Fruit fly (Drosophila melanogaster) whole organism, embryonic: ENCODE results near the gene Srrm234.

Source experiments
- Atf-2 ChIP-seq: fragments of 200-800 bp; sonication (Bioruptor generic); optimal IDR thresholded peaks from 2 replicates; lab custom pipeline; 2016; ENCODE audit warnings: missing biosample characterization, missing genetic modification characterization
- Atf6 ChIP-seq: fragments of 200-800 bp; sonication (Bioruptor generic); IDR thresholded peaks from 2 replicates; pipeline ENCODE4 v1.3.6; 2022; ENCODE audit warnings: missing biosample characterization, missing genetic modification characterization
- CG10147 ChIP-seq: fragments of 200-800 bp; sonication (Bioruptor generic); optimal IDR thresholded peaks from 2 replicates; lab custom pipeline; 2019; ENCODE audit warnings: missing biosample characterization, mild to moderate bottlenecking, missing genetic modification characterization, moderate library complexity
- CG10462 ChIP-seq: fragments of 200-800 bp; sonication (Bioruptor generic); optimal IDR thresholded peaks from 2 replicates; lab custom pipeline; 2016; ENCODE audit warnings: missing biosample characterization, missing genetic modification characterization
- CG10959 ChIP-seq: fragments of 200-800 bp; sonication (Bioruptor generic); IDR thresholded peaks from 2 replicates; pipeline ENCODE4 v1.3.6; 2022; ENCODE audit warnings: missing biosample characterization, missing genetic modification characterization
- CG12236 ChIP-seq: fragments of 200-800 bp; sonication (Bioruptor generic); optimal IDR thresholded peaks from 2 replicates; lab custom pipeline; 2016; ENCODE audit warnings: missing biosample characterization, missing genetic modification characterization
- CG12769 ChIP-seq: fragments of 200-800 bp; sonication (Bioruptor generic); optimal IDR thresholded peaks from 2 replicates; lab custom pipeline; 2019; ENCODE audit warnings: missing biosample characterization, mild to moderate bottlenecking, missing genetic modification characterization, moderate library complexity
- CG14014 ChIP-seq: fragments of 200-800 bp; sonication (Bioruptor generic); IDR thresholded peaks from 2 replicates; pipeline ENCODE4 v1.3.6; 2022; ENCODE audit warnings: missing biosample characterization, missing genetic modification characterization
- CG14441 ChIP-seq: fragments of 200-800 bp; sonication (Bioruptor generic); IDR thresholded peaks from 2 replicates; pipeline ENCODE4 v1.3.6; 2022; ENCODE audit warnings: missing biosample characterization, missing genetic modification characterization
- CG16815 ChIP-seq: fragments of 200-800 bp; sonication (Bioruptor generic); optimal IDR thresholded peaks from 3 replicates; lab custom pipeline; 2017; ENCODE audit warnings: missing biosample characterization, mild to moderate bottlenecking, missing genetic modification characterization
- CG17328 ChIP-seq: fragments of 200-800 bp; sonication (Bioruptor generic); IDR thresholded peaks from 2 replicates; pipeline ENCODE4 v1.3.6; 2022; ENCODE audit warnings: missing biosample characterization, missing genetic modification characterization
- CG17359 ChIP-seq: fragments of 200-800 bp; sonication (Bioruptor generic); optimal IDR thresholded peaks from 3 replicates; lab custom pipeline; 2018; ENCODE audit warnings: missing biosample characterization, mild to moderate bottlenecking, missing genetic modification characterization, moderate library complexity
- CG17912 ChIP-seq: fragments of 200-800 bp; sonication (Bioruptor generic); optimal IDR thresholded peaks from 2 replicates; lab custom pipeline; 2018; ENCODE audit warnings: missing biosample characterization, mild to moderate bottlenecking, missing genetic modification characterization
- CG2202 ChIP-seq: fragments of 200-800 bp; sonication (Bioruptor generic); optimal IDR thresholded peaks from 2 replicates; lab custom pipeline; 2018; ENCODE audit warnings: missing biosample characterization, mild to moderate bottlenecking, missing genetic modification characterization
- CG30020 ChIP-seq: fragments of 200-800 bp; optimal IDR thresholded peaks from 2 replicates; lab custom pipeline; 2019; ENCODE audit warnings: missing biosample characterization, mild to moderate bottlenecking, missing genetic modification characterization, moderate library complexity
- CG30403 ChIP-seq: fragments of 200-800 bp; sonication (Bioruptor generic); optimal IDR thresholded peaks from 3 replicates; lab custom pipeline; 2016; ENCODE audit warnings: missing biosample characterization, missing genetic modification characterization
- CG3847 ChIP-seq: fragments of 200-800 bp; sonication (Bioruptor generic); IDR thresholded peaks from 2 replicates; pipeline ENCODE4 v1.3.6; 2022; ENCODE audit warnings: missing biosample characterization, missing genetic modification characterization
- CG4617 ChIP-seq: fragments of 200-800 bp; sonication (Bioruptor generic); optimal IDR thresholded peaks from 3 replicates; lab custom pipeline; 2016; ENCODE audit warnings: missing biosample characterization, missing genetic modification characterization, borderline replicate concordance
- CG4820 ChIP-seq: fragments of 200-800 bp; sonication (Bioruptor generic); optimal IDR thresholded peaks from 3 replicates; lab custom pipeline; 2016; ENCODE audit warnings: missing biosample characterization, missing genetic modification characterization
- CG5245 ChIP-seq: fragments of 200-800 bp; sonication (Bioruptor generic); optimal IDR thresholded peaks from 3 replicates; lab custom pipeline; 2016; ENCODE audit warnings: missing biosample characterization, missing genetic modification characterization
- CG8924 ChIP-seq: fragments of 200-800 bp; optimal IDR thresholded peaks from 3 replicates; lab custom pipeline; 2019; ENCODE audit warnings: missing biosample characterization, mild to moderate bottlenecking, missing genetic modification characterization, moderate library complexity
- CG9876 ChIP-seq: fragments of 200-800 bp; sonication (Bioruptor generic); optimal IDR thresholded peaks from 2 replicates; lab custom pipeline; 2016; ENCODE audit warnings: missing biosample characterization, missing genetic modification characterization
- CTCF ChIP-seq: fragments of 200-800 bp; sonication (Bioruptor generic); optimal IDR thresholded peaks from 2 replicates; lab custom pipeline; 2017; ENCODE audit warnings: missing biosample characterization, mild to moderate bottlenecking, missing genetic modification characterization, moderate library complexity
- CoRest ChIP-seq: fragments of 200-800 bp; sonication (Bioruptor generic); optimal IDR thresholded peaks from 3 replicates; lab custom pipeline; 2018; ENCODE audit warnings: missing biosample characterization, mild to moderate bottlenecking, missing genetic modification characterization, moderate library complexity
- NfI ChIP-seq: fragments of 200-800 bp; sonication (Bioruptor generic); optimal IDR thresholded peaks from 3 replicates; lab custom pipeline; 2018; ENCODE audit warnings: missing biosample characterization, mild to moderate bottlenecking, missing genetic modification characterization, moderate library complexity
- Ravus ChIP-seq: fragments of 200-800 bp; sonication (Bioruptor generic); IDR thresholded peaks from 2 replicates; pipeline ENCODE4 v1.3.6; 2022; ENCODE audit warnings: missing biosample characterization, missing genetic modification characterization
- Rfx ChIP-seq: fragments of 200-800 bp; sonication (Bioruptor generic); IDR thresholded peaks from 2 replicates; pipeline ENCODE4 v1.3.6; 2022; ENCODE audit warnings: missing biosample characterization, missing genetic modification characterization
- Scr ChIP-seq: fragments of 200-800 bp; sonication (Bioruptor generic); IDR thresholded peaks from 2 replicates; pipeline ENCODE4 v1.3.6; 2022; ENCODE audit warnings: missing biosample characterization, missing genetic modification characterization; ENCODE audit not compliant: partially characterized antibody
- ato ChIP-seq: fragments of 200-800 bp; sonication (Bioruptor generic); IDR thresholded peaks from 2 replicates; pipeline ENCODE4 v1.3.6; 2022; ENCODE audit warnings: missing biosample characterization, missing genetic modification characterization; ENCODE audit not compliant: partially characterized antibody
- az2 ChIP-seq: fragments of 200-800 bp; sonication (Bioruptor generic); optimal IDR thresholded peaks from 3 replicates; lab custom pipeline; 2016; ENCODE audit warnings: missing biosample characterization, missing genetic modification characterization
- bsh ChIP-seq, 2 experiments: fragments of 200-800 bp; sonication (Bioruptor generic); optimal IDR thresholded peaks; 2 replicates each; lab custom pipeline; 2017 to 2018; ENCODE audit warnings: mild to moderate bottlenecking in 2 of 2, missing biosample characterization in 2 of 2, missing genetic modification characterization in 2 of 2, moderate library complexity in 1 of 2
- corto ChIP-seq: fragments of 200-800 bp; sonication (Bioruptor generic); optimal IDR thresholded peaks from 2 replicates; lab custom pipeline; 2016; ENCODE audit warnings: missing biosample characterization, mild to moderate bottlenecking, missing genetic modification characterization, moderate library complexity
- crp ChIP-seq, 2 experiments: fragments of 200-800 bp; sonication (Bioruptor generic); optimal IDR thresholded peaks; 2 replicates in 1 of 2; 3 replicates in 1 of 2; lab custom pipeline; 2017; ENCODE audit warnings: missing biosample characterization in 2 of 2, missing genetic modification characterization in 2 of 2, mild to moderate bottlenecking in 1 of 2, moderate library complexity in 1 of 2
- dan ChIP-seq: fragments of 200-800 bp; sonication (Bioruptor generic); IDR thresholded peaks from 2 replicates; pipeline ENCODE4 v1.3.6; 2022; ENCODE audit warnings: missing biosample characterization, missing genetic modification characterization
- danr ChIP-seq: fragments of 200-800 bp; sonication (Bioruptor generic); IDR thresholded peaks from 2 replicates; pipeline ENCODE4 v1.3.6; 2022; ENCODE audit warnings: missing biosample characterization, missing genetic modification characterization
- ems ChIP-seq: fragments of 200-800 bp; sonication (Bioruptor generic); optimal IDR thresholded peaks from 3 replicates; lab custom pipeline; 2016; ENCODE audit warnings: missing biosample characterization, missing genetic modification characterization
- eve ChIP-seq, 2 experiments: fragments of >200 bp; optimal IDR thresholded peaks; 2 replicates each; lab custom pipeline; 2017; ENCODE audit warnings: missing biosample characterization in 2 of 2, missing genetic modification characterization in 2 of 2
- gem ChIP-seq: fragments of 200-800 bp; sonication (Bioruptor generic); optimal IDR thresholded peaks from 2 replicates; lab custom pipeline; 2019; ENCODE audit warnings: missing biosample characterization, mild to moderate bottlenecking, missing genetic modification characterization, moderate library complexity
- hth ChIP-seq: fragments of >200 bp; optimal IDR thresholded peaks from 2 replicates; lab custom pipeline; 2017; ENCODE audit warnings: inconsistent platforms
- kah ChIP-seq: fragments of 200-800 bp; sonication (Bioruptor generic); optimal IDR thresholded peaks from 2 replicates; lab custom pipeline; 2018; ENCODE audit warnings: missing biosample characterization, mild to moderate bottlenecking, missing genetic modification characterization
- ken ChIP-seq: fragments of 200-800 bp; sonication (Bioruptor generic); IDR thresholded peaks from 3 replicates; pipeline ENCODE4 v1.3.6; 2022; ENCODE audit warnings: missing biosample characterization, missing genetic modification characterization
- lmd ChIP-seq: fragments of 200-800 bp; sonication (Bioruptor generic); IDR thresholded peaks from 2 replicates; pipeline ENCODE4 v1.3.6; 2022; ENCODE audit warnings: missing biosample characterization, missing genetic modification characterization
- mirr ChIP-seq: fragments of 200-800 bp; sonication (Bioruptor generic); optimal IDR thresholded peaks from 3 replicates; lab custom pipeline; 2018; ENCODE audit warnings: missing biosample characterization, mild to moderate bottlenecking, missing genetic modification characterization
- nmo ChIP-seq: fragments of 200-800 bp; sonication (Bioruptor generic); optimal IDR thresholded peaks from 2 replicates; lab custom pipeline; 2018; ENCODE audit warnings: missing biosample characterization, mild to moderate bottlenecking, missing genetic modification characterization, moderate library complexity
- sc ChIP-seq, 3 experiments: fragments of >200 bp in 2 of 3; fragments of 200-800 bp in 1 of 3; sonication (Bioruptor generic) in 1 of 3; optimal IDR thresholded peaks; 2 replicates in 2 of 3; 3 replicates in 1 of 3; lab custom pipeline; 2017; ENCODE audit warnings: mild to moderate bottlenecking in 1 of 3, missing biosample characterization in 1 of 3, missing genetic modification characterization in 1 of 3, missing genetic modification reagents in 1 of 3
- sens ChIP-seq: fragments of 200-800 bp; sonication (Bioruptor generic); peaks from one replicate; lab custom pipeline; 2016; ENCODE audit warnings: missing biosample characterization, missing genetic modification characterization
- stwl ChIP-seq: fragments of 200-800 bp; sonication (Bioruptor generic); optimal IDR thresholded peaks from 3 replicates; lab custom pipeline; 2018; ENCODE audit warnings: missing biosample characterization, mild to moderate bottlenecking, missing genetic modification characterization, moderate library complexity
- tgo ChIP-seq: fragments of 200-800 bp; sonication (Bioruptor generic); IDR thresholded peaks from 3 replicates; pipeline ENCODE4 v1.3.6; 2022; ENCODE audit warnings: missing biosample characterization, missing genetic modification characterization
- ttk ChIP-seq: fragments of 200-800 bp; sonication (Bioruptor generic); IDR thresholded peaks from 2 replicates; pipeline ENCODE4 v2.1.2; 2022; ENCODE audit warnings: missing biosample characterization, missing genetic modification characterization

Gene Srrm234

dm6 chr3L:1644920-1645567 is 19.8 kb downstream of the Srrm234 start, which contains the start of the genes alphaCOP and CG13919 (continued):
- TF ChIP-seq ttk (GFP tag; lab: Robert Waterston, UW) (peak; percentile 96), CG10462 (GFP tag; lab: Kevin White, UChicago) (peak; percentile 97), CG17359 (tag; lab: Kevin White, UChicago) (peak; percentile 95), CG30403 (GFP tag; lab: Kevin White, UChicago) (peak; percentile 98), CG17328 (GFP tag; lab: Robert Waterston, UW) (peak; percentile 98), crp (GFP tag; optimal IDR thresholded peaks at IDR 0.05; lab: Kevin White, UChicago) (peak in 1 of 2 experiments; percentile 77), CG12236 (GFP tag; lab: Kevin White, UChicago) (peak; percentile 85), CG17912 (GFP tag; lab: Kevin White, UChicago) (peak; percentile 84), eve (GFP tag; optimal IDR thresholded peaks at IDR 0.05; lab: Kevin White, UChicago) (no peak), Ravus (GFP tag; lab: Robert Waterston, UW) (peak; percentile 77), dan (GFP tag; lab: Robert Waterston, UW) (peak; percentile 57; the same call in 1 of the 2 replicates), CoRest (tag; lab: Kevin White, UChicago) (peak; percentile 98), Rfx (GFP tag; lab: Robert Waterston, UW) (peak; percentile 98), CG14014 (peak; percentile 96), CG4617 (GFP tag; lab: Kevin White, UChicago) (peak; percentile 98), az2 (peak; percentile 98), NfI (GFP tag; lab: Kevin White, UChicago) (peak; percentile 96), CG10959 (GFP tag; lab: Robert Waterston, UW) (peak; percentile 79), bsh (GFP tag; optimal IDR thresholded peaks at IDR 0.05; lab: Kevin White, UChicago) (peak; percentile 86 to 98), CTCF (GFP tag; lab: Kevin White, UChicago) (peak; percentile 35), CG4820 (peak; percentile 88), CG14441 (GFP tag; lab: Robert Waterston, UW) (peak; percentile 98), sens (GFP tag; lab: Kevin White, UChicago) (peak; percentile 99), CG8924 (tag; lab: Kevin White, UChicago) (peak; percentile 97), Atf-2 (GFP tag; lab: Kevin White, UChicago) (peak; percentile 89), CG5245 (GFP tag; lab: Kevin White, UChicago) (peak; percentile 91), CG30020 (tag; lab: Kevin White, UChicago) (peak; percentile 86), sc (optimal IDR thresholded peaks at IDR 0.05; lab: Kevin White, UChicago) (no peak), sc (GFP tag; optimal IDR thresholded peaks at IDR 0.05; lab: Kevin White, UChicago) (peak; percentile 95), CG9876 (GFP tag; lab: Kevin White, UChicago) (peak; percentile 59), CG16815 (GFP tag; lab: Kevin White, UChicago) (peak; percentile 95), hth (no peak), ato (GFP tag; lab: Robert Waterston, UW) (no peak), lmd (GFP tag; lab: Robert Waterston, UW) (peak; percentile 97), CG12769 (tag; lab: Kevin White, UChicago) (no peak), stwl (tag; lab: Kevin White, UChicago) (peak; percentile 83), corto (GFP tag; lab: Kevin White, UChicago) (peak; percentile 93), Atf6 (GFP tag; lab: Robert Waterston, UW) (peak; percentile 98), Scr (no peak), tgo (GFP tag; lab: Robert Waterston, UW) (peak; percentile 97), kah (peak; percentile 83), ken (GFP tag; lab: Robert Waterston, UW) (peak; percentile 98), CG10147 (GFP tag; lab: Kevin White, UChicago) (peak; percentile 90), ems (peak; percentile 96), gem (peak; percentile 98), CG2202 (tag; lab: Kevin White, UChicago) (peak; percentile 95), danr (GFP tag; lab: Robert Waterston, UW) (peak; percentile 65), CG3847 (GFP tag; lab: Robert Waterston, UW) (peak; percentile 98), mirr (GFP tag; lab: Kevin White, UChicago) (peak; percentile 81), nmo (peak; percentile 98)
